Worm (Caenorhabditis elegans) whole organism, L2 larva: ENCODE results near the gene fbxa-50.

ENCODE experiments used
- C34F6.9 ChIP-seq: fragments of 150-350 bp; optimal IDR thresholded peaks from 2 replicates; lab custom pipeline; 2014; ENCODE audit warnings: missing biosample characterization, missing genetic modification characterization
- F13H6.1 ChIP-seq: sonication (generic microtip); optimal IDR thresholded peaks from 2 replicates; lab custom pipeline; 2016; ENCODE audit warnings: missing genetic modification characterization, missing compliant biosample characterization
- R02D3.7 ChIP-seq: fragments of 150-350 bp; optimal IDR thresholded peaks from 2 replicates; lab custom pipeline; 2014; ENCODE audit warnings: missing biosample characterization, missing genetic modification characterization
- ZK546.5 ChIP-seq: sonication (generic microtip); optimal IDR thresholded peaks from 2 replicates; lab custom pipeline; 2017; ENCODE audit warnings: missing biosample characterization, missing genetic modification characterization
- alr-1 ChIP-seq: fragments of 150-350 bp; optimal IDR thresholded peaks from 2 replicates; lab custom pipeline; 2014; ENCODE audit warnings: missing biosample characterization, missing genetic modification characterization
- aly-2 ChIP-seq: fragments of 150-350 bp; optimal IDR thresholded peaks from 2 replicates; lab custom pipeline; 2014; ENCODE audit warnings: missing biosample characterization, missing genetic modification characterization
- ama-1 ChIP-seq: fragments of 150-350 bp; optimal IDR thresholded peaks from 2 replicates; lab custom pipeline; 2018; ENCODE audit warnings: inconsistent platforms
- blmp-1 ChIP-seq: sonication (generic microtip); optimal IDR thresholded peaks from 2 replicates; lab custom pipeline; 2017; ENCODE audit warnings: missing genetic modification characterization, mild to moderate bottlenecking, missing compliant biosample characterization, antibody characterized with exemption, moderate library complexity; ENCODE audit not compliant: insufficient read depth
- ceh-82 ChIP-seq: fragments of 150-350 bp; optimal IDR thresholded peaks from 2 replicates; lab custom pipeline; 2014; ENCODE audit warnings: missing biosample characterization, missing genetic modification characterization
- crh-2 ChIP-seq: sonication (generic microtip); optimal IDR thresholded peaks from 2 replicates; lab custom pipeline; 2017; ENCODE audit warnings: missing biosample characterization, missing genetic modification characterization
- dmd-4 ChIP-seq: sonication (generic microtip); optimal IDR thresholded peaks from 2 replicates; lab custom pipeline; 2017; ENCODE audit warnings: missing biosample characterization, missing genetic modification characterization
- egl-27 ChIP-seq: sonication (generic microtip); optimal IDR thresholded peaks from 3 replicates; lab custom pipeline; 2017; ENCODE audit warnings: missing biosample characterization, missing genetic modification reagents, missing genetic modification characterization
- elt-3 ChIP-seq: sonication (generic microtip); optimal IDR thresholded peaks from 2 replicates; lab custom pipeline; 2017; ENCODE audit warnings: missing biosample characterization, missing genetic modification characterization
- fos-1 ChIP-seq: fragments of 150-350 bp; optimal IDR thresholded peaks from 2 replicates; lab custom pipeline; 2014; ENCODE audit warnings: missing biosample characterization, missing genetic modification characterization
- gmeb-1 ChIP-seq: fragments of 150-350 bp; optimal IDR thresholded peaks from 2 replicates; lab custom pipeline; 2014; ENCODE audit warnings: missing biosample characterization, missing genetic modification characterization
- lin-11 ChIP-seq: fragments of 150-350 bp; sonication (generic microtip); optimal IDR thresholded peaks from 2 replicates; lab custom pipeline; 2014; ENCODE audit warnings: missing biosample characterization, missing genetic modification characterization, inconsistent platforms, mixed read lengths
- lin-13 ChIP-seq: fragments of 150-350 bp; optimal IDR thresholded peaks from 2 replicates; lab custom pipeline; 2014; ENCODE audit warnings: missing biosample characterization, missing genetic modification reagents, missing genetic modification characterization
- lin-39 ChIP-seq: fragments of 150-350 bp; optimal IDR thresholded peaks from 2 replicates; lab custom pipeline; 2014; ENCODE audit warnings: missing biosample characterization, missing genetic modification reagents, missing genetic modification characterization
- mbf-1 ChIP-seq: sonication (generic microtip); optimal IDR thresholded peaks from 2 replicates; lab custom pipeline; 2017; ENCODE audit warnings: missing biosample characterization, missing genetic modification characterization
- mdl-1 ChIP-seq, 2 experiments: fragments of 150-350 bp in 1 of 2; sonication (generic microtip) in 1 of 2; optimal IDR thresholded peaks; 2 replicates each; lab custom pipeline; 2017; ENCODE audit warnings: missing biosample characterization in 2 of 2, missing genetic modification characterization in 2 of 2
- nhr-10 ChIP-seq: sonication (generic microtip); optimal IDR thresholded peaks from 2 replicates; lab custom pipeline; 2017; ENCODE audit warnings: missing biosample characterization, missing genetic modification characterization
- nhr-11 ChIP-seq: fragments of 150-350 bp; optimal IDR thresholded peaks from 2 replicates; lab custom pipeline; 2014; ENCODE audit warnings: missing biosample characterization, missing genetic modification characterization
- nhr-12 ChIP-seq: fragments of 150-350 bp; optimal IDR thresholded peaks from 2 replicates; lab custom pipeline; 2014; ENCODE audit warnings: missing biosample characterization, missing genetic modification characterization
- nhr-129 ChIP-seq: fragments of 150-350 bp; optimal IDR thresholded peaks from 2 replicates; lab custom pipeline; 2014; ENCODE audit warnings: missing biosample characterization, missing genetic modification characterization
- nhr-21 ChIP-seq: fragments of 150-350 bp; optimal IDR thresholded peaks from 2 replicates; lab custom pipeline; 2014; ENCODE audit warnings: missing biosample characterization, missing genetic modification characterization
- nhr-23 ChIP-seq: fragments of 150-350 bp; optimal IDR thresholded peaks from 2 replicates; lab custom pipeline; 2014; ENCODE audit warnings: missing biosample characterization, missing genetic modification reagents, missing genetic modification characterization
- nhr-237 ChIP-seq: fragments of 150-350 bp; optimal IDR thresholded peaks from 2 replicates; lab custom pipeline; 2014; ENCODE audit warnings: missing biosample characterization, missing genetic modification characterization
- nhr-25 ChIP-seq: fragments of 150-350 bp; sonication (generic microtip); optimal IDR thresholded peaks from 3 replicates; lab custom pipeline; 2014; ENCODE audit warnings: missing biosample characterization, missing genetic modification characterization
- nhr-6 ChIP-seq: fragments of 150-350 bp; optimal IDR thresholded peaks from 2 replicates; lab custom pipeline; 2014; ENCODE audit warnings: missing biosample characterization, missing genetic modification characterization
- nhr-77 ChIP-seq: fragments of 150-350 bp; optimal IDR thresholded peaks from 2 replicates; lab custom pipeline; 2014; ENCODE audit warnings: missing biosample characterization, missing genetic modification characterization
- sem-4 ChIP-seq: fragments of 150-350 bp; optimal IDR thresholded peaks from 2 replicates; lab custom pipeline; 2014; ENCODE audit warnings: missing biosample characterization, missing genetic modification reagents, missing genetic modification characterization
- skn-1 ChIP-seq: sonication (generic microtip); optimal IDR thresholded peaks from 2 replicates; lab custom pipeline; 2017; ENCODE audit warnings: missing biosample characterization, missing genetic modification characterization
- sma-3 ChIP-seq: sonication (generic microtip); optimal IDR thresholded peaks from 2 replicates; lab custom pipeline; 2016; ENCODE audit warnings: missing genetic modification reagents, missing genetic modification characterization, missing compliant biosample characterization
- sma-9 ChIP-seq, 2 experiments: fragments of 150-350 bp in 1 of 2; sonication (generic microtip) in 1 of 2; optimal IDR thresholded peaks; 2 replicates each; lab custom pipeline; 2014 to 2016; ENCODE audit warnings: missing genetic modification characterization in 2 of 2, mild to moderate bottlenecking in 1 of 2, missing biosample characterization in 1 of 2, missing compliant biosample characterization in 1 of 2, missing genetic modification reagents in 1 of 2, moderate library complexity in 1 of 2
- snpc-4 ChIP-seq: fragments of 150-350 bp; optimal IDR thresholded peaks from 2 replicates; lab custom pipeline; 2014; ENCODE audit warnings: missing biosample characterization, missing genetic modification characterization
- unc-39 ChIP-seq: fragments of 150-350 bp; optimal IDR thresholded peaks from 2 replicates; lab custom pipeline; 2014; ENCODE audit warnings: missing biosample characterization, missing genetic modification characterization
- unc-55 ChIP-seq: fragments of 150-350 bp; sonication (generic microtip); optimal IDR thresholded peaks from 3 replicates; lab custom pipeline; 2014; ENCODE audit warnings: missing biosample characterization, missing genetic modification reagents, missing genetic modification characterization
- zag-1 ChIP-seq: fragments of 150-350 bp; optimal IDR thresholded peaks from 2 replicates; lab custom pipeline; 2014; ENCODE audit warnings: missing biosample characterization, missing genetic modification characterization
- ztf-4 ChIP-seq: fragments of 150-350 bp; optimal IDR thresholded peaks from 2 replicates; lab custom pipeline; 2014; ENCODE audit warnings: missing biosample characterization, missing genetic modification characterization

fbxa-50 gene

ce11 chrIII:1311367-1311766 lies 23.0 kb upstream of the fbxa-50 start:
- TF ChIP-seq snpc-4 (tag; lab: Kevin White, UChicago) (no peak), nhr-12 (tag; lab: Kevin White, UChicago) (no peak), gmeb-1 (tag; lab: Kevin White, UChicago) (no peak), egl-27 (tag; lab: Kevin White, UChicago) (no peak), lin-39 (tag; lab: Kevin White, UChicago) (no peak), elt-3 (tag; lab: Kevin White, UChicago) (no peak), crh-2 (tag; lab: Kevin White, UChicago) (no peak), skn-1 (tag; lab: Kevin White, UChicago) (no peak), R02D3.7 (no peak), nhr-129 (tag; lab: Kevin White, UChicago) (no peak), sem-4 (tag; lab: Kevin White, UChicago) (no peak), nhr-10 (tag; lab: Kevin White, UChicago) (no peak), ceh-82 (no peak), unc-39 (tag; lab: Kevin White, UChicago) (no peak), sma-3 (GFP tag; lab: Kevin White, UChicago) (no peak), nhr-237 (tag; lab: Kevin White, UChicago) (no peak), alr-1 (tag; lab: Kevin White, UChicago) (no peak)

- TF ChIP-seq crh-2 (tag; lab: Kevin White, UChicago) (no peak), ZK546.5 (tag; lab: Kevin White, UChicago) (no peak), nhr-6 (tag; lab: Kevin White, UChicago) (no peak), skn-1 (tag; lab: Kevin White, UChicago) (no peak), nhr-129 (tag; lab: Kevin White, UChicago) (no peak), nhr-77 (tag; lab: Kevin White, UChicago) (no peak), nhr-12 (tag; lab: Kevin White, UChicago) (no peak), nhr-25 (no peak), nhr-11 (tag; lab: Kevin White, UChicago) (no peak), zag-1 (no peak), gmeb-1 (tag; lab: Kevin White, UChicago) (no peak), alr-1 (tag; lab: Kevin White, UChicago) (no peak), egl-27 (tag; lab: Kevin White, UChicago) (no peak), lin-13 (no peak)
Observed at ce11 chrIII:1308887-1309286, 20.6 kb upstream of the fbxa-50 start, which contains the start of gene Y82E9BL.12. Gene Y82E9BL.12 (plus strand): TSS chrIII:1309187.

ce11 chrIII:1308209-1308608 lies 19.9 kb upstream of the fbxa-50 start, which contains the start of gene fbxa-79:
Gene fbxa-79 (minus strand): TSS chrIII:1308294.
- no peak for TF ChIP-seq nhr-77 (tag; lab: Kevin White, UChicago)
- TF ChIP-seq aly-2 (tag; lab: Kevin White, UChicago), result no peak
- no peak for TF ChIP-seq nhr-11 (tag; lab: Kevin White, UChicago)
- no peak for TF ChIP-seq sma-3 (GFP tag; lab: Kevin White, UChicago)
- peak; percentile 13 for TF ChIP-seq sma-9 (GFP tag; optimal IDR thresholded peaks at IDR 0.05; lab: Kevin White, UChicago)
- no peak for TF ChIP-seq sma-9 (tag; optimal IDR thresholded peaks at IDR 0.05; lab: Kevin White, UChicago)
- TF ChIP-seq ama-1 (lab: Kevin White, UChicago), result no peak
- no peak for TF ChIP-seq mdl-1 (tag; optimal IDR thresholded peaks at IDR 0.05; lab: Kevin White, UChicago)
- no peak for TF ChIP-seq lin-11 (tag; lab: Kevin White, UChicago)
- TF ChIP-seq fos-1 (tag; lab: Kevin White, UChicago), result peak; percentile 66
- peak; percentile 80 for TF ChIP-seq nhr-129 (tag; lab: Kevin White, UChicago)
- no peak for TF ChIP-seq ZK546.5 (tag; lab: Kevin White, UChicago)
- no peak for TF ChIP-seq C34F6.9 (tag; lab: Kevin White, UChicago)
- TF ChIP-seq unc-55 (GFP tag; lab: Kevin White, UChicago), result peak; percentile 13
- no peak for TF ChIP-seq ceh-82
- TF ChIP-seq nhr-25, result no peak
- TF ChIP-seq alr-1 (tag; lab: Kevin White, UChicago), result no peak

ce11 chrIII:1307333-1307732 lies 19.0 kb upstream of the fbxa-50 start:
- TF ChIP-seq nhr-11 (tag; lab: Kevin White, UChicago) (no peak), fos-1 (tag; lab: Kevin White, UChicago) (no peak), elt-3 (tag; lab: Kevin White, UChicago) (no peak), lin-11 (tag; lab: Kevin White, UChicago) (no peak), ceh-82 (no peak), ztf-4 (tag; lab: Kevin White, UChicago) (no peak), blmp-1 (tag; lab: Kevin White, UChicago) (no peak), nhr-21 (no peak), nhr-12 (tag; lab: Kevin White, UChicago) (no peak), C34F6.9 (tag; lab: Kevin White, UChicago) (no peak), ZK546.5 (tag; lab: Kevin White, UChicago) (no peak), nhr-23 (tag; lab: Kevin White, UChicago) (no peak), sem-4 (tag; lab: Kevin White, UChicago) (no peak), nhr-10 (tag; lab: Kevin White, UChicago) (no peak), F13H6.1 (no peak), dmd-4 (tag; lab: Kevin White, UChicago) (no peak), sma-9 (GFP tag; optimal IDR thresholded peaks at IDR 0.05; lab: Kevin White, UChicago) (no peak), sma-9 (tag; optimal IDR thresholded peaks at IDR 0.05; lab: Kevin White, UChicago) (no peak), mbf-1 (tag; lab: Kevin White, UChicago) (no peak), mdl-1 (tag; optimal IDR thresholded peaks at IDR 0.05; lab: Kevin White, UChicago) (no peak)
